Fruit fly (Drosophila melanogaster) whole organism, adult: Measurements from ENCODE around the gene tplus3b.

Experiments used
- CG11617 ChIP-seq: fragments of 200-800 bp; sonication (Bioruptor generic); optimal IDR thresholded peaks from 2 replicates; lab custom pipeline; 2017; ENCODE audit warnings: mild to moderate bottlenecking, missing biosample characterization, missing genetic modification reagents, missing genetic modification characterization
- CG12768 ChIP-seq: fragments of 200-800 bp; sonication (Bioruptor generic); optimal IDR thresholded peaks from 2 replicates; lab custom pipeline; 2017; ENCODE audit warnings: missing biosample characterization, missing genetic modification characterization, mild to moderate bottlenecking, moderate library complexity, missing genetic modification reagents
- CG14711 ChIP-seq: fragments of 200-800 bp; sonication (Bioruptor generic); optimal IDR thresholded peaks from 2 replicates; lab custom pipeline; 2018; ENCODE audit warnings: missing biosample characterization, mild to moderate bottlenecking, missing genetic modification characterization, moderate library complexity
- CG1620 ChIP-seq: fragments of 200-800 bp; sonication (Bioruptor generic); optimal IDR thresholded peaks from 2 replicates; lab custom pipeline; 2016; ENCODE audit warnings: missing biosample characterization, missing genetic modification characterization
- CG33017 ChIP-seq: fragments of 200-800 bp; sonication (Bioruptor generic); optimal IDR thresholded peaks from 2 replicates; lab custom pipeline; 2018; ENCODE audit warnings: missing biosample characterization, mild to moderate bottlenecking, missing genetic modification characterization, moderate library complexity
- CG5204 ChIP-seq: fragments of 200-800 bp; sonication (Bioruptor generic); optimal IDR thresholded peaks from 2 replicates; lab custom pipeline; 2016; ENCODE audit warnings: missing biosample characterization, missing genetic modification characterization
- CG7045 ChIP-seq: fragments of 200-800 bp; sonication (Bioruptor generic); optimal IDR thresholded peaks from 2 replicates; lab custom pipeline; 2017; ENCODE audit warnings: missing biosample characterization, mild to moderate bottlenecking, missing genetic modification characterization
- CG7101 ChIP-seq: fragments of 200-800 bp; sonication (Bioruptor generic); optimal IDR thresholded peaks from 2 replicates; lab custom pipeline; 2018; ENCODE audit warnings: missing biosample characterization, mild to moderate bottlenecking, missing genetic modification characterization, moderate library complexity
- Clk ChIP-seq: fragments of 200-800 bp; sonication (Bioruptor generic); optimal IDR thresholded peaks from 2 replicates; lab custom pipeline; 2017; ENCODE audit warnings: missing biosample characterization, missing genetic modification characterization
- Crg-1 ChIP-seq: fragments of 200-800 bp; sonication (Bioruptor generic); optimal IDR thresholded peaks from 2 replicates; lab custom pipeline; 2016; ENCODE audit warnings: missing biosample characterization, missing genetic modification characterization
- Hr96 ChIP-seq: fragments of 200-800 bp; sonication (Bioruptor generic); optimal IDR thresholded peaks from 2 replicates; lab custom pipeline; 2016; ENCODE audit warnings: missing biosample characterization, missing genetic modification characterization
- Mnt ChIP-seq: fragments of 200-800 bp; sonication (Bioruptor generic); optimal IDR thresholded peaks from 2 replicates; lab custom pipeline; 2016; ENCODE audit warnings: missing biosample characterization, mild to moderate bottlenecking, missing genetic modification characterization
- bab1 ChIP-seq: fragments of 200-800 bp; sonication (Bioruptor generic); optimal IDR thresholded peaks from 3 replicates; lab custom pipeline; 2019; ENCODE audit warnings: missing biosample characterization, mild to moderate bottlenecking, missing genetic modification characterization, moderate library complexity
- cic ChIP-seq: fragments of 200-800 bp; sonication (Bioruptor generic); optimal IDR thresholded peaks from 2 replicates; lab custom pipeline; 2017; ENCODE audit warnings: missing biosample characterization, mild to moderate bottlenecking, missing genetic modification characterization, moderate library complexity
- cnc ChIP-seq, 2 experiments: fragments of >200 bp; optimal IDR thresholded peaks; 2 replicates each; lab custom pipeline; 2017
- kay ChIP-seq: fragments of 200-800 bp; sonication (Bioruptor generic); peaks from one replicate; lab custom pipeline; 2016; ENCODE audit warnings: missing biosample characterization, missing genetic modification characterization, borderline replicate concordance
- ovo ChIP-seq: fragments of 200-800 bp; sonication (Bioruptor generic); optimal IDR thresholded peaks from 2 replicates; lab custom pipeline; 2016; ENCODE audit warnings: missing biosample characterization, missing genetic modification characterization
- pad ChIP-seq: fragments of 200-800 bp; sonication (Bioruptor generic); optimal IDR thresholded peaks from 3 replicates; lab custom pipeline; 2017; ENCODE audit warnings: missing biosample characterization, missing genetic modification characterization, mild to moderate bottlenecking, moderate library complexity, missing genetic modification reagents
- tj ChIP-seq: fragments of 200-800 bp; sonication (Bioruptor generic); optimal IDR thresholded peaks from 3 replicates; lab custom pipeline; 2017; ENCODE audit warnings: missing biosample characterization, mild to moderate bottlenecking, missing genetic modification characterization, moderate library complexity
- toe ChIP-seq: fragments of 200-800 bp; sonication (Bioruptor generic); optimal IDR thresholded peaks from 2 replicates; lab custom pipeline; 2016; ENCODE audit warnings: missing biosample characterization, missing genetic modification characterization

tplus3b gene

DNA sequence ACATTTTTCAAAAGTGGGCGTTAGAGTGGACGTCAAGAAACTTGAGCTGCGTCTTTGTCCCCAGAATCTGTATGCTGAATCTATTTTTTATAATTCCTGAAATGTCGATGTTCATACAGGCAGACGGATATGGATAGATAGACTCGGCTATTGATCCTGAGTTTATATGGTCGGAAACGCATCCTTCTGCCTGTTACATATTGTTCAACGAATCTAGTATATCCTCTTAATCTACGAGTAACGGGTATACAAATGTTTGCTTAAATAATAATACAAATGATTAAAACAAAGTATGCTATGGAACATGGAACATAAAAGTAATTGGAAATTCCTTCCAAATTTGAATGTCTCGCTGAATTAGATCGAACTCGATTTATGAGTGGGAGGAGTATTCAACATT lies 33.4 kb downstream of the tplus3b start, which contains the start of gene tplus3a:
Gene tplus3a, plus strand, starts transcription at position 301 of the 400 bp plus-strand sequence.
- no peak for TF ChIP-seq cnc (optimal IDR thresholded peaks at IDR 0.05; lab: Kevin White, UChicago)
- no peak for TF ChIP-seq CG1620 (GFP tag; lab: Kevin White, UChicago)
- TF ChIP-seq Mnt (GFP tag; lab: Kevin White, UChicago): no peak
- no peak for TF ChIP-seq CG14711 (tag; lab: Kevin White, UChicago)
- no peak for TF ChIP-seq ovo
- no peak for TF ChIP-seq CG12768 (GFP tag; lab: Kevin White, UChicago)
- no peak for TF ChIP-seq kay (GFP tag; lab: Kevin White, UChicago)

DNA sequence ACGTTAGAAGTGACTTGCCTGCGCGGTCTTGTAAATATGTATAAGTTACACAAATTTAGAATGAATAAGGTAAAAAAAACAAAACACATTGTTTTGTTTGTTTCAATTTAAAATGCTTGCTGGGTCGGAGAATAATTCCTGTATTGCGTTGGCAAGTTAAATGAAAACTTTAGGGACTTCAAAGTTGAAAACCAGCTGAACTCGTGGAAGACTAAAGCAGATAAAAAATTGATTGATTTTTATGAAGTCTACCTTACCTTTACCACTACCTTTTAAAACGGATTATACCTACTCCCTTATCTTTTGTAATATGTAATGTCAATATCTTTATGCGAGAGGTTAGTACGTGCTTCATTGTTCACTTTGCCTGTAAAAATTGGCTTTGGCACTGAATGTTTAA lies 39.0 kb downstream of the tplus3b start, which contains the start of gene CG42597:
Gene CG42597, minus strand, starts transcription at position 101 of the 400 bp plus-strand sequence.
- TF ChIP-seq toe: no peak

DNA sequence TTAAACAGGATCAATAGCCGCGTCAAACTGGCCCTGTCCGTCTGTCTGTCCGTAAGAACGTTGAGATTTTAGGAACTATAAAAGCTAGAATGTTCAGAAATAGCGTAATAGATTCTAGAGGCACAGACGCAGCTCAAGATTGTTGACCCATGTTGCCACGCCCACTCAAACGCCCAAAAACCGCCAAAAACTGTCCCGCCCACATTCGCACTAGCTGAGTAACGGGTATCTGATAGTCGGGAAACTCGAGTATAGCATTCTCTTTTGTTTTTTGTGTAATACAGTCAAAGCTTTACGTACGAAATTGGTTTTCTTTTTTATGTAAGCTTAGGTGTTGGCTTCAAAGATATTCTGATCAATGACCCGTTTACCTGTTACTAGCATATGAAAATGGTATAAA lies 44.3 kb downstream of the tplus3b start:
- TF ChIP-seq cic (GFP tag; lab: Kevin White, UChicago): no peak

DNA sequence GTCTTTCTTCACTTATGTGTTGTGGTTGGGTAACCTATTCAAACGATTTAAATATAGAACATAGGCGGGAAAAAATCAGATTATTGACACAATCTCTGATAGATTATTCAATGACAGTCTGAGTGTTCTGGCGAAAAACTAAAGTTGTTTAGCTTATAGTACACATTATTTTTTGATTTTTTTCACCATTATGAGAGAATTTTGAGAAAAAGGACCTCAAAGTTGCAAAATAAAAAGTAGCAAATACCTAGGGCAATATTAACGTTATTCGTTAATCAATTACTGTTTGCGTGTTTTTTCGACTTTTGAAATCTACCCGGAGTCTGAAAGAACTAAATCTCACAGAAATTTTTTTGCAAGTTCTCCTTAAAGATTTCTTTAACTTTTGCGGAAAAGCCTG lies 50.0 kb downstream of the tplus3b start, which contains the start of gene CG34173:
Gene CG34173, minus strand, starts transcription at position 101 of the 400 bp plus-strand sequence.
- no peak for TF ChIP-seq CG7101 (tag; lab: Kevin White, UChicago)
- no peak for TF ChIP-seq toe
- no peak for TF ChIP-seq cnc (optimal IDR thresholded peaks at IDR 0.05; lab: Kevin White, UChicago)
- no peak for TF ChIP-seq CG11617 (GFP tag; lab: Kevin White, UChicago)
- no peak for TF ChIP-seq ovo
- no peak for TF ChIP-seq CG5204
- no peak for TF ChIP-seq bab1 (GFP tag; lab: Kevin White, UChicago)
- TF ChIP-seq CG33017 (tag; lab: Kevin White, UChicago): no peak
- TF ChIP-seq CG14711 (tag; lab: Kevin White, UChicago): no peak
- no peak for TF ChIP-seq Crg-1 (GFP tag; lab: Kevin White, UChicago)
- TF ChIP-seq Hr96: no peak
- no peak for TF ChIP-seq kay (GFP tag; lab: Kevin White, UChicago)
- TF ChIP-seq CG1620 (GFP tag; lab: Kevin White, UChicago): no peak
- no peak for TF ChIP-seq tj (GFP tag; lab: Kevin White, UChicago)
- TF ChIP-seq CG12768 (GFP tag; lab: Kevin White, UChicago): no peak
- TF ChIP-seq CG7045 (GFP tag; lab: Kevin White, UChicago): no peak
- no peak for TF ChIP-seq Clk (GFP tag; lab: Kevin White, UChicago)
- no peak for TF ChIP-seq pad (GFP tag; lab: Kevin White, UChicago)
- TF ChIP-seq Mnt (GFP tag; lab: Kevin White, UChicago): no peak
- TF ChIP-seq cic (GFP tag; lab: Kevin White, UChicago): no peak
